Worm (Caenorhabditis elegans) whole organism, L2 larva: ENCODE data around the gene grd-2.

Experiments used
- C34F6.9 ChIP-seq: fragments of 150-350 bp; optimal IDR thresholded peaks from 2 replicates; lab custom pipeline; 2014; ENCODE audit warnings: missing biosample characterization, missing genetic modification characterization
- F13H6.1 ChIP-seq: sonication (generic microtip); optimal IDR thresholded peaks from 2 replicates; lab custom pipeline; 2016; ENCODE audit warnings: missing genetic modification characterization, missing compliant biosample characterization
- R02D3.7 ChIP-seq: fragments of 150-350 bp; optimal IDR thresholded peaks from 2 replicates; lab custom pipeline; 2014; ENCODE audit warnings: missing biosample characterization, missing genetic modification characterization
- Y55F3AM.14 ChIP-seq: fragments of 200-800 bp; sonication (Bioruptor generic); optimal IDR thresholded peaks from 2 replicates; lab custom pipeline; 2018; ENCODE audit warnings: mild to moderate bottlenecking, missing genetic modification characterization, missing compliant biosample characterization
- ZK546.5 ChIP-seq: sonication (generic microtip); optimal IDR thresholded peaks from 2 replicates; lab custom pipeline; 2017; ENCODE audit warnings: missing biosample characterization, missing genetic modification characterization
- aly-2 ChIP-seq: fragments of 150-350 bp; optimal IDR thresholded peaks from 2 replicates; lab custom pipeline; 2014; ENCODE audit warnings: missing biosample characterization, missing genetic modification characterization
- ama-1 ChIP-seq: fragments of 150-350 bp; optimal IDR thresholded peaks from 2 replicates; lab custom pipeline; 2018; ENCODE audit warnings: inconsistent platforms
- blmp-1 ChIP-seq: sonication (generic microtip); optimal IDR thresholded peaks from 2 replicates; lab custom pipeline; 2017; ENCODE audit warnings: missing genetic modification characterization, mild to moderate bottlenecking, missing compliant biosample characterization, antibody characterized with exemption, moderate library complexity; ENCODE audit not compliant: insufficient read depth
- ceh-16 ChIP-seq: fragments of 150-350 bp; optimal IDR thresholded peaks from 2 replicates; lab custom pipeline; 2014; ENCODE audit warnings: missing biosample characterization, missing genetic modification characterization
- ceh-82 ChIP-seq: fragments of 150-350 bp; optimal IDR thresholded peaks from 2 replicates; lab custom pipeline; 2014; ENCODE audit warnings: missing biosample characterization, missing genetic modification characterization
- dmd-4 ChIP-seq: sonication (generic microtip); optimal IDR thresholded peaks from 2 replicates; lab custom pipeline; 2017; ENCODE audit warnings: missing biosample characterization, missing genetic modification characterization
- egl-27 ChIP-seq: sonication (generic microtip); optimal IDR thresholded peaks from 3 replicates; lab custom pipeline; 2017; ENCODE audit warnings: missing biosample characterization, missing genetic modification reagents, missing genetic modification characterization
- elt-1 ChIP-seq: fragments of 150-350 bp; optimal IDR thresholded peaks from 2 replicates; lab custom pipeline; 2014; ENCODE audit warnings: missing biosample characterization, missing genetic modification characterization
- elt-3 ChIP-seq: sonication (generic microtip); optimal IDR thresholded peaks from 2 replicates; lab custom pipeline; 2017; ENCODE audit warnings: missing biosample characterization, missing genetic modification characterization
- fos-1 ChIP-seq: fragments of 150-350 bp; optimal IDR thresholded peaks from 2 replicates; lab custom pipeline; 2014; ENCODE audit warnings: missing biosample characterization, missing genetic modification characterization
- gmeb-1 ChIP-seq: fragments of 150-350 bp; optimal IDR thresholded peaks from 2 replicates; lab custom pipeline; 2014; ENCODE audit warnings: missing biosample characterization, missing genetic modification characterization
- lin-11 ChIP-seq: fragments of 150-350 bp; sonication (generic microtip); optimal IDR thresholded peaks from 2 replicates; lab custom pipeline; 2014; ENCODE audit warnings: missing biosample characterization, missing genetic modification characterization, inconsistent platforms, mixed read lengths
- lin-13 ChIP-seq: fragments of 150-350 bp; optimal IDR thresholded peaks from 2 replicates; lab custom pipeline; 2014; ENCODE audit warnings: missing biosample characterization, missing genetic modification reagents, missing genetic modification characterization
- lin-39 ChIP-seq: fragments of 150-350 bp; optimal IDR thresholded peaks from 2 replicates; lab custom pipeline; 2014; ENCODE audit warnings: missing biosample characterization, missing genetic modification reagents, missing genetic modification characterization
- lsy-2 ChIP-seq, 2 experiments: fragments of 150-350 bp in 1 of 2; sonication (generic microtip) in 1 of 2; optimal IDR thresholded peaks; 2 replicates each; lab custom pipeline; 2014 to 2017; ENCODE audit warnings: missing biosample characterization in 2 of 2, missing genetic modification characterization in 2 of 2
- mab-5 ChIP-seq: fragments of 150-350 bp; optimal IDR thresholded peaks from 2 replicates; lab custom pipeline; 2014; ENCODE audit warnings: missing biosample characterization, missing genetic modification characterization
- mbf-1 ChIP-seq: sonication (generic microtip); optimal IDR thresholded peaks from 2 replicates; lab custom pipeline; 2017; ENCODE audit warnings: missing biosample characterization, missing genetic modification characterization
- mdl-1 ChIP-seq, 2 experiments: fragments of 150-350 bp in 1 of 2; sonication (generic microtip) in 1 of 2; optimal IDR thresholded peaks; 2 replicates each; lab custom pipeline; 2017; ENCODE audit warnings: missing biosample characterization in 2 of 2, missing genetic modification characterization in 2 of 2
- nhr-11 ChIP-seq: fragments of 150-350 bp; optimal IDR thresholded peaks from 2 replicates; lab custom pipeline; 2014; ENCODE audit warnings: missing biosample characterization, missing genetic modification characterization
- nhr-12 ChIP-seq: fragments of 150-350 bp; optimal IDR thresholded peaks from 2 replicates; lab custom pipeline; 2014; ENCODE audit warnings: missing biosample characterization, missing genetic modification characterization
- nhr-129 ChIP-seq: fragments of 150-350 bp; optimal IDR thresholded peaks from 2 replicates; lab custom pipeline; 2014; ENCODE audit warnings: missing biosample characterization, missing genetic modification characterization
- nhr-21 ChIP-seq: fragments of 150-350 bp; optimal IDR thresholded peaks from 2 replicates; lab custom pipeline; 2014; ENCODE audit warnings: missing biosample characterization, missing genetic modification characterization
- nhr-23 ChIP-seq: fragments of 150-350 bp; optimal IDR thresholded peaks from 2 replicates; lab custom pipeline; 2014; ENCODE audit warnings: missing biosample characterization, missing genetic modification reagents, missing genetic modification characterization
- nhr-237 ChIP-seq: fragments of 150-350 bp; optimal IDR thresholded peaks from 2 replicates; lab custom pipeline; 2014; ENCODE audit warnings: missing biosample characterization, missing genetic modification characterization
- nhr-25 ChIP-seq: fragments of 150-350 bp; sonication (generic microtip); optimal IDR thresholded peaks from 3 replicates; lab custom pipeline; 2014; ENCODE audit warnings: missing biosample characterization, missing genetic modification characterization
- nhr-6 ChIP-seq: fragments of 150-350 bp; optimal IDR thresholded peaks from 2 replicates; lab custom pipeline; 2014; ENCODE audit warnings: missing biosample characterization, missing genetic modification characterization
- nhr-77 ChIP-seq: fragments of 150-350 bp; optimal IDR thresholded peaks from 2 replicates; lab custom pipeline; 2014; ENCODE audit warnings: missing biosample characterization, missing genetic modification characterization
- peb-1 ChIP-seq: fragments of 150-350 bp; optimal IDR thresholded peaks from 2 replicates; lab custom pipeline; 2014; ENCODE audit warnings: missing biosample characterization, missing genetic modification characterization
- sem-4 ChIP-seq: fragments of 150-350 bp; optimal IDR thresholded peaks from 2 replicates; lab custom pipeline; 2014; ENCODE audit warnings: missing biosample characterization, missing genetic modification reagents, missing genetic modification characterization
- skn-1 ChIP-seq: sonication (generic microtip); optimal IDR thresholded peaks from 2 replicates; lab custom pipeline; 2017; ENCODE audit warnings: missing biosample characterization, missing genetic modification characterization
- sma-3 ChIP-seq: sonication (generic microtip); optimal IDR thresholded peaks from 2 replicates; lab custom pipeline; 2016; ENCODE audit warnings: missing genetic modification reagents, missing genetic modification characterization, missing compliant biosample characterization
- sma-9 ChIP-seq, 2 experiments: fragments of 150-350 bp in 1 of 2; sonication (generic microtip) in 1 of 2; optimal IDR thresholded peaks; 2 replicates each; lab custom pipeline; 2014 to 2016; ENCODE audit warnings: missing genetic modification characterization in 2 of 2, mild to moderate bottlenecking in 1 of 2, missing biosample characterization in 1 of 2, missing compliant biosample characterization in 1 of 2, missing genetic modification reagents in 1 of 2, moderate library complexity in 1 of 2
- snpc-4 ChIP-seq: fragments of 150-350 bp; optimal IDR thresholded peaks from 2 replicates; lab custom pipeline; 2014; ENCODE audit warnings: missing biosample characterization, missing genetic modification characterization
- unc-39 ChIP-seq: fragments of 150-350 bp; optimal IDR thresholded peaks from 2 replicates; lab custom pipeline; 2014; ENCODE audit warnings: missing biosample characterization, missing genetic modification characterization
- unc-55 ChIP-seq: fragments of 150-350 bp; sonication (generic microtip); optimal IDR thresholded peaks from 3 replicates; lab custom pipeline; 2014; ENCODE audit warnings: missing biosample characterization, missing genetic modification reagents, missing genetic modification characterization
- unc-62 ChIP-seq: fragments of 150-350 bp; optimal IDR thresholded peaks from 2 replicates; lab custom pipeline; 2014; ENCODE audit warnings: missing biosample characterization, missing genetic modification reagents, missing genetic modification characterization
- zag-1 ChIP-seq: fragments of 150-350 bp; optimal IDR thresholded peaks from 2 replicates; lab custom pipeline; 2014; ENCODE audit warnings: missing biosample characterization, missing genetic modification characterization
- ztf-1 ChIP-seq: fragments of 200-800 bp; sonication (Bioruptor generic); conservative IDR thresholded peaks from 2 replicates; pipeline ENCODE4 v1.3.6; 2022; ENCODE audit warnings: missing genetic modification characterization, missing compliant biosample characterization
- ztf-11 ChIP-seq: sonication (generic microtip); optimal IDR thresholded peaks from 2 replicates; lab custom pipeline; 2017; ENCODE audit warnings: missing biosample characterization, missing genetic modification characterization
- ztf-4 ChIP-seq: fragments of 150-350 bp; optimal IDR thresholded peaks from 2 replicates; lab custom pipeline; 2014; ENCODE audit warnings: missing biosample characterization, missing genetic modification characterization

The grd-2 gene

DNA sequence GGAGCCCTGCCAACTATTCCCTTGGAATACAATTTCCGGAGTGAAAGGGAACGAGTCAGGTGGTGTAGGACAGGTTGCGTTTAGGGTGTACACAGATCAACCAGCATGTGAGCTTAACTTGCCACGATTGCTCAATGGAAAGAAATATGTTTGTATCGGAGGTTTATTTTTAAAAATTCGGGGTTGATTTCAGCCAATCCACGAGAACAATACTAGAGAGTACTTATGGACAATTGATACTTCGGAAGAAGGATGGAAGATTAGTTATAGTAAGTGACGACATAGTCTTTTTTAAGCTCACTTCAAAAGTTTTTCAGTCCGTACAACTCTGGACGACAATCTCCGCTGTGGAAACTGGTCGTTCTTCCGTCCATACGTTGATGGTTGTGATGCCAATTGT lies 34.7 kb upstream of the grd-2 start:
- no peak for TF ChIP-seq dmd-4 (tag; lab: Kevin White, UChicago)
- no peak for TF ChIP-seq lin-11 (tag; lab: Kevin White, UChicago)
- TF ChIP-seq nhr-12 (tag; lab: Kevin White, UChicago) = no peak
- TF ChIP-seq lin-13 (GFP tag; lab: Kevin White, UChicago) = no peak
- TF ChIP-seq peb-1 (tag; lab: Kevin White, UChicago) = no peak
- no peak for TF ChIP-seq sma-9 (GFP tag; optimal IDR thresholded peaks at IDR 0.05; lab: Kevin White, UChicago)
- TF ChIP-seq sma-9 (tag; optimal IDR thresholded peaks at IDR 0.05; lab: Kevin White, UChicago) = no peak
- no peak for TF ChIP-seq ceh-82 (tag; lab: Kevin White, UChicago)
- no peak for TF ChIP-seq ztf-4 (tag; lab: Kevin White, UChicago)
- no peak for TF ChIP-seq elt-1 (tag; lab: Kevin White, UChicago)
- TF ChIP-seq R02D3.7 = no peak
- TF ChIP-seq lin-39 (tag; lab: Kevin White, UChicago) = no peak

DNA sequence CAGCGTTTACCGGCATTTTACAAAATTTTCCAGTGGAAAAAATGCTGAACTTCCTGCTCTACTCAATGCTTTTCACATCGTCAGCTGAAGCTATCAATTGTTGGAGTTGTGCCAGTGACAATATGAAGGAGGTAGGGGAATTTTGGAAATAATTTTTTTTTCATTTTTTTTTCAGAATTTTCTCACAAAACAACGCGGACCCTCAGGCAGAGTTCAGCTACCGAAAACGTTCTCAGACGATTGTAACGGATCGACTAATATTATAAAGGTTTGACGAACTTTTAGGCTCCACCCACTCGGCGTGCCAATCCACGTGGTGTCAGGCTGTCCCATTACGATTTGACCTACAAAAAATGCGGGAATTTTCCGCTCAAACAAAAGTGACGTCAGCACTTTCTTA lies 30.1 kb upstream of the grd-2 start, which contains the start of gene F26F2.8:
Gene F26F2.8, plus strand, starts transcription at position 13 of the 400 bp plus-strand sequence.
- TF ChIP-seq ztf-1 (GFP tag; lab: Robert Waterston, UW) = no peak
- no peak for TF ChIP-seq nhr-23 (tag; lab: Kevin White, UChicago)
- no peak for TF ChIP-seq skn-1 (tag; lab: Kevin White, UChicago)
- TF ChIP-seq ceh-82 (tag; lab: Kevin White, UChicago) = no peak
- no peak for TF ChIP-seq egl-27 (tag; lab: Kevin White, UChicago)
- TF ChIP-seq lin-11 (tag; lab: Kevin White, UChicago) = no peak
- TF ChIP-seq nhr-77 (tag; lab: Kevin White, UChicago) = no peak
- TF ChIP-seq nhr-25 (tag; lab: Kevin White, UChicago) = no peak
- TF ChIP-seq ztf-11 (tag; lab: Kevin White, UChicago) = no peak
- no peak for TF ChIP-seq mdl-1 (tag; optimal IDR thresholded peaks at IDR 0.05; lab: Kevin White, UChicago)
- TF ChIP-seq C34F6.9 = no peak
- no peak for TF ChIP-seq fos-1 (tag; lab: Kevin White, UChicago)
- TF ChIP-seq zag-1 (tag; lab: Kevin White, UChicago) = no peak

DNA sequence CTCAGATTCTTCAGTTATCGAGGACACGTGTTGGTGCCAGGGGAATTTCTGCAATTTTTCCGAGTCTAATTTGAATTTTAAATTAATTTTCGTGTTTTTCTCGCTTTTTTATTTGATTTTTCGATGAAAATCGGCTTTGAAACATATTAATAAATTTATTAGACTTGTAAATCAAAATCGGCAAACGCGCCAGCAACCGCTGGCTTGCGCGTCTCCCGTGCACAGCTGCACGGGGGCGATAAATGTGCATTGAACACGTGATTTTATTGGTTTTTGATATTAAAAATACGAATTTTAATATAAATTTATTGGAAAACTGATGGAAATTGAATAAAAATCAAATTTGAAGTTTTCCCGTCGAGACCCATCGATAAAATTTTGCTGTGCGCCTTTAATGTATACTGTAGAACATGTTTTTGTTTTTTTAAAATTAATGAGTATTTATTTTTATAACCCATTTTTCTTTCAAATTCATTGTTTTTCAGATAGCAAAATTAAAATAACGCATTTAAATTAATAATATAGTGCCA lies 29.0 kb upstream of the grd-2 start, which contains the start of gene F26F2.7:
Gene F26F2.7, plus strand, starts transcription at position 480 of the 530 bp plus-strand sequence.
- TF ChIP-seq ztf-1 (GFP tag; lab: Robert Waterston, UW) (no peak), snpc-4 (tag; lab: Kevin White, UChicago) (peak; percentile 43), C34F6.9 (peak; percentile 94), fos-1 (tag; lab: Kevin White, UChicago) (peak; percentile 45), nhr-237 (tag; lab: Kevin White, UChicago) (no peak), ztf-11 (tag; lab: Kevin White, UChicago) (no peak), unc-55 (peak; percentile 75), elt-3 (tag; lab: Kevin White, UChicago) (no peak), dmd-4 (tag; lab: Kevin White, UChicago) (peak; percentile 29), ceh-82 (tag; lab: Kevin White, UChicago) (no peak), nhr-77 (tag; lab: Kevin White, UChicago) (no peak), nhr-12 (tag; lab: Kevin White, UChicago) (no peak), nhr-21 (peak; percentile 58), aly-2 (no peak), F13H6.1 (tag; lab: Kevin White, UChicago) (peak; percentile 68), R02D3.7 (peak; percentile 21), Y55F3AM.14 (GFP tag; lab: Kevin White, UChicago) (no peak), ceh-16 (tag; lab: Kevin White, UChicago) (no peak), lin-39 (tag; lab: Kevin White, UChicago) (no peak), elt-1 (tag; lab: Kevin White, UChicago) (no peak), lsy-2 (tag; optimal IDR thresholded peaks at IDR 0.05; lab: Kevin White, UChicago) (peak; percentile 82 to 93), egl-27 (tag; lab: Kevin White, UChicago) (peak; percentile 21), unc-62 (no peak), sma-9 (GFP tag; optimal IDR thresholded peaks at IDR 0.05; lab: Kevin White, UChicago) (no peak), sma-9 (tag; optimal IDR thresholded peaks at IDR 0.05; lab: Kevin White, UChicago) (no peak), gmeb-1 (tag; lab: Kevin White, UChicago) (peak; percentile 80), nhr-23 (tag; lab: Kevin White, UChicago) (no peak), zag-1 (tag; lab: Kevin White, UChicago) (peak; percentile 34), lin-13 (GFP tag; lab: Kevin White, UChicago) (peak; percentile 85), nhr-6 (no peak), sma-3 (GFP tag; lab: Kevin White, UChicago) (peak; percentile 80), unc-39 (tag; lab: Kevin White, UChicago) (no peak), nhr-25 (tag; lab: Kevin White, UChicago) (no peak), skn-1 (tag; lab: Kevin White, UChicago) (no peak), mdl-1 (tag; optimal IDR thresholded peaks at IDR 0.05; lab: Kevin White, UChicago) (peak; percentile 30 to 45), mbf-1 (no peak), mab-5 (tag; lab: Kevin White, UChicago) (peak; percentile 61), ama-1 (no peak), blmp-1 (tag; lab: Kevin White, UChicago) (no peak), ZK546.5 (tag; lab: Kevin White, UChicago) (no peak), sem-4 (tag; lab: Kevin White, UChicago) (peak; percentile 71), peb-1 (tag; lab: Kevin White, UChicago) (no peak), nhr-11 (no peak), nhr-129 (tag; lab: Kevin White, UChicago) (no peak)
